Fruit fly (Drosophila melanogaster) ovary, adult (tissue): ENCODE measurements around the gene Inx3.
A peak's percentile ranks its signal among the peaks of the same experiment; 100 is the strongest.

Experiments
- CG17801 ChIP-seq: fragments of 200-800 bp; optimal IDR thresholded peaks from 2 replicates; lab custom pipeline; 2019; ENCODE audit warnings: missing biosample characterization, mild to moderate bottlenecking, missing genetic modification characterization, moderate library complexity; ENCODE audit not compliant: partially characterized antibody

Gene Inx3

dm6 chr3R:28848693-28849470, 10.4 kb downstream of the Inx3 start:
- peak; percentile 20 for TF ChIP-seq CG17801 (GFP tag; lab: Kevin White, UChicago)

DNA sequence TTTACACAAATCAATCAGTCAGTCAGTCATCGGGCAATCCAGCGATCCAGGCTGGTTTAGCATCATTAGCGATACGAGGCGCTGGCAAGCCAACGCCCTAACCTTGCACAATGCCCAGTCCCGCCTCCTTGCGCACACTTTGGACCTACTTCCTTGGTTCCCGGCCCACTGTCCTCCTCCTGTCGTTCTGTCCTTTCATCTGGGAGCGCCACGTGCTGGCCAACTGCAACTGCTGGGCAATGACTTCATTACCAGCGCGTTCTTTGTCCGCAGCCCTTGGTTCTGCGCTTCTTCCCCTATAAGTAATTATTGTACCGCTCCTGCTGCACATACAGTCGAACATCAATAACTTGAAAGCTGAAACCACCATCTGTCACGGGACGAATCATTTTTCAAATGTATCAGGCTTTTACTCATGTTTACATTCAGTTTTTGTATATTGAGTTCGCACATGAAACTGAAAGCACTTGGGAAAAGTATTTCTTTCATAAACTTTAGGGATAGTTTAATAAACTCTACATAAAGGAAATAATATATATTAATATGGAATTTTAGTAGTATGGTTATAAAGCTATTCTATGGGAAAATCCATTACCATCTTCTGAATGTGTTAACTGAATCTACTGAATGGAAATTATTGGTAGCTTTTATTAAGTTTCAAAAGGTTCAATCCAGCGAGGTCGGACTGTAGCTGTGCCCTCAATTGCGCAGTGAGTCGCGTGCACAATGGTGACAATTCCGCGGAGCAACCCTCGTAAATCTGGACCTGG, 11.6 kb downstream of the Inx3 start:
- TF ChIP-seq CG17801 (GFP tag; lab: Kevin White, UChicago): no peak

dm6 chr3R:28846877-28847529, 12.3 kb downstream of the Inx3 start:
- TF ChIP-seq CG17801 (GFP tag; lab: Kevin White, UChicago): no peak

- TF ChIP-seq CG17801 (GFP tag; lab: Kevin White, UChicago): no peak
These were observed 13.3 kb downstream of the Inx3 start for dm6 chr3R:28845981-28846380.

DNA sequence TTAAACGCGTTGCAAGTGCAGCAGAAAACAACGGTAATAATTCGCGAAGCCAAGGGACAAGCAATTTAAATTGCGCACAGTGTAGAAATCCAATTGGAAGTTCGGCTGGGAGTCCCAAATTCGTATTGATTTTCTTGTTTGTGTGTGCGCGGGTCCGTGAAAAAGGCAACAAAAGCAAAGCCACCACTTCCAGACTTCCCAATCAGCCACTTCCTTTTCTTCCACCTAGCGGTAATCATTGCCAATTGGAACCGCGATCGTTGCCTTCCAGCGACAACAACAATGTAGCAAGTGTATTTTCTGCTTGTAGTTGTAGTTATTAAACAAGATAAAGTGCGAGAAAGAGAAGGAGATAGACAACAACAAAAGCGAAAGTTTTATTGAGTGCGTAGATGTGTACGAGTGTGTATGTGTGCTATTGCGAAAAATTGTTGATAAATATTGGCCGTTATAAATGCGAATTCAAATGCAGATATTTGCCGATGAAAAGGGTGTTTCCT, 13.9 kb downstream of the Inx3 start:
- TF ChIP-seq CG17801 (GFP tag; lab: Kevin White, UChicago): no peak

- peak; percentile 32 for TF ChIP-seq CG17801 (GFP tag; lab: Kevin White, UChicago)
These were observed 14.5 kb downstream of the Inx3 start, which contains the start of the genes Apc and spg for dm6 chr3R:28844611-28845376. Gene Apc, minus strand, starts transcription at chr3R:28844748. Gene spg, plus strand, starts transcription at chr3R:28845270.

dm6 chr3R:28843776-28844610, 15.3 kb downstream of the Inx3 start:
- TF ChIP-seq CG17801 (GFP tag; lab: Kevin White, UChicago): no peak

DNA sequence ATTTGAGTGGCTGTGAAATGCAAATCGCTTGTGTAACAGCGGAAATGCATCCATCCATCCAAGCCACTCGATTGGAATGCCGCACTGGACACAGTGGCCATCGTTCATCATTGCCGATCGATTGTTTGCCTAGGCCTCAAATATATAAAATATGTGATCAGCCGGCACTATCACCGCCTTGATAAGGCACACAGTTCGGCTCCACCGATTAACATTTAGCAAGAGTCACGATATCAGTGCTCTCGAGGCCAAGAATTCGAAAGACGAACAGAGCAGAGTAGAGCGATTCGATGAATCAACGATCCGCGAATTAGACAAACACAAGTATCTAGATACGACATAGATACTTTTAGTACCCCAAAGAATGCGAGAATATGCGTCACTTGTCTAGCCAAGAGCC, 16.9 kb downstream of the Inx3 start:
- no peak for TF ChIP-seq CG17801 (GFP tag; lab: Kevin White, UChicago)

dm6 chr3R:28841968-28842367, 17.3 kb downstream of the Inx3 start:
- TF ChIP-seq CG17801 (GFP tag; lab: Kevin White, UChicago): no peak

- no peak for TF ChIP-seq CG17801 (GFP tag; lab: Kevin White, UChicago)
These were observed 18.7 kb downstream of the Inx3 start for dm6 chr3R:28840620-28841019.

DNA sequence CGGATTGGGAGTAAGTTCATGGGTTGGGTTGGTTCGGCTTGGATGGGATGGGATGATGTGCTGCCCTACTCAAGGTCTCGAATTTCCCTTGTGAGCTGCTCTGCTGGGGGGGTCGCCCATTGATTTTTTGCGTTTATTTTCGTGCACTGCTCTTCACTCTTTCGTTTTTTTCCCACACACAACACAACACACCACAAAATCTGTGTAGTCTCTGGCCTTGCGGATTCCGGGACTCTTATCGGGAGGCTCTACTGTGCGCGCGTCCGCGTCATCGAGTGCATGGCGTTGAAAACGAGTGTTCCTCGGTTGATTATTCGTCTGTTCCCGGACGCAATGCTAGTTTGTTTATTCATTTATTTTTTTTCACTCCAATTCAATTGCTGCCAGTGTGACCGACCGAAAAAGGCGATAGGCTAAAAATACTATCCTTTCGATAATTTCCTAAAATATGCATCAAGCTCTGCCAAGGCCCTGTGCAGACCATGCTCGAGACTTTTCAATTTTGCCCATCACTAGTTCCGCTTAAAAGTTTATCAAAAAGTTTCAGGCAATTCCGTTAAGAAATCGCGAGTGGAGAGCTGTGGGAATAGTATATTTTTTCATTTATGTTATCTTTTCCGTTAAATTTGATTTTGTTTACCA, 27.6 kb downstream of the Inx3 start, which contains the start of gene WASp:
Gene WASp, minus strand, starts transcription at position 399 of the 642 bp plus-strand sequence.
- peak; percentile 31 for TF ChIP-seq CG17801 (GFP tag; lab: Kevin White, UChicago)

dm6 chr3R:28831172-28831571, 28.1 kb downstream of the Inx3 start:
- no peak for TF ChIP-seq CG17801 (GFP tag; lab: Kevin White, UChicago)

DNA sequence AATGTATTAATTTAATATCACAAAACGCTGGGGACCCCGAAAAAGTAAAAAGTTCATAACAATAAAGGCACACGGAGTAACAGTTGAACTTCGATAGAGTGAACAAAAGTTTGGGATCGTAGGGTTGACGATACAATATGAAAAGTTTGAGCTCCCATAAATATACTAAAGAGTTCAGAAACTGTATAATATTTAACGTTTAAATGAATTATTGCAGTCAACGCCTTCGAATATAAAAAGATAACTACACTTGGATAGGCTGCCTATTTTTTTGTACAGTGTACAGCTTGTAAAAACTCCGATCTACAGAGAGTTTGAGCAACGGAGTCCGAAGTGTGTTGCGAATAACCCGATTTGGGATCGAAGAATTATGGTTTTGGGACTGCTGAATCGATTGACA, 28.6 kb downstream of the Inx3 start:
- TF ChIP-seq CG17801 (GFP tag; lab: Kevin White, UChicago): no peak
